Fruit fly (Drosophila melanogaster) whole organism, adult: Measurements from ENCODE around the gene SerRS-m.
A peak's percentile ranks its signal among the peaks of the same experiment; 100 is the strongest.

Source experiments
- CG12768 ChIP-seq: fragments of 200-800 bp; sonication (Bioruptor generic); optimal IDR thresholded peaks from 2 replicates; lab custom pipeline; 2017; ENCODE audit warnings: missing biosample characterization, missing genetic modification characterization, mild to moderate bottlenecking, moderate library complexity, missing genetic modification reagents
- CG14711 ChIP-seq: fragments of 200-800 bp; sonication (Bioruptor generic); optimal IDR thresholded peaks from 2 replicates; lab custom pipeline; 2018; ENCODE audit warnings: missing biosample characterization, mild to moderate bottlenecking, missing genetic modification characterization, moderate library complexity
- CG1620 ChIP-seq: fragments of 200-800 bp; sonication (Bioruptor generic); optimal IDR thresholded peaks from 2 replicates; lab custom pipeline; 2016; ENCODE audit warnings: missing biosample characterization, missing genetic modification characterization
- CG7101 ChIP-seq: fragments of 200-800 bp; sonication (Bioruptor generic); optimal IDR thresholded peaks from 2 replicates; lab custom pipeline; 2018; ENCODE audit warnings: missing biosample characterization, mild to moderate bottlenecking, missing genetic modification characterization, moderate library complexity
- Hr96 ChIP-seq: fragments of 200-800 bp; sonication (Bioruptor generic); optimal IDR thresholded peaks from 2 replicates; lab custom pipeline; 2016; ENCODE audit warnings: missing biosample characterization, missing genetic modification characterization
- kay ChIP-seq: fragments of 200-800 bp; sonication (Bioruptor generic); peaks from one replicate; lab custom pipeline; 2016; ENCODE audit warnings: missing biosample characterization, missing genetic modification characterization, borderline replicate concordance
- tj ChIP-seq: fragments of 200-800 bp; sonication (Bioruptor generic); optimal IDR thresholded peaks from 3 replicates; lab custom pipeline; 2017; ENCODE audit warnings: missing biosample characterization, mild to moderate bottlenecking, missing genetic modification characterization, moderate library complexity
- toe ChIP-seq: fragments of 200-800 bp; sonication (Bioruptor generic); optimal IDR thresholded peaks from 2 replicates; lab custom pipeline; 2016; ENCODE audit warnings: missing biosample characterization, missing genetic modification characterization

DNA sequence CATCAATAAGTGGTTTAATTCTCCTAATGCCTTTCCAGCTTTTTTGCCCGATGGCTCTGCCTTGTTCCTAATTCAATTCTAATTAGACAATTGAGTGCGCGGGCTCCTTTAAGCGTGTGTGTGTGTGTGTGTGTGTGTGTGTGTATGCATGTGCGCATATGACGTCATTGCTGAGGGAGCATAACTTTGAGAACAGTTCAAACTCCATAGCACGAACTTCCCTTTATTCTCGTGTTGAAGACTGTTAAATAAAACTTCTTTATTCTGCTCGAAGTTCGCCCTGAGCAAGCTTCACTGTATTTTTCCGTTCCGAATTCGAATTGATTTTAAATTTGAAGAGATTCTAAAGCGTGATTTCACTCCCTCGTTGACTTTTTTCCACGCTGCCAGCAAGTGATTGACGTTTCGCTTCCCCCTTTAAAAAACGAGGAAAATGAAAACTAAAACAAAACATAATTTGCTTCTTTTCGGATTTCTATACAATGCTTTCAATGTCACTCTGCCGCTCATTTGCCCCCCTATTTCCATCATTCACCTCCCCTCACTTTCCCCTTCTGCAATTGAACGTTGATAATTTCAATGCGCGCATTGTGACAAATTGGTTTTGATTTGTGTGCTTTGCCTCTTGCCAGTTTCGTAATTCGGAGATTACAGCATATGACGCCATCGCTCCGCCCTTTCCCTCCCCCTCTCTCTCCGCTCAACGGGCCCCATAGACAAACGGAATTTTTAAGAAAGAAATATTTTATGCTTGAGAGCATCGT is 48.0 kb upstream of the SerRS-m start:
- no peak for TF ChIP-seq CG12768
- no peak for TF ChIP-seq toe (GFP tag; lab: Kevin White, UChicago)
- TF ChIP-seq CG1620 (GFP tag; lab: Kevin White, UChicago) = no peak
- TF ChIP-seq CG7101 (tag; lab: Kevin White, UChicago) = no peak
- TF ChIP-seq Hr96 (GFP tag; lab: Kevin White, UChicago) = no peak
- TF ChIP-seq tj = no peak
- peak; percentile 35 for TF ChIP-seq kay
- no peak for TF ChIP-seq CG14711 (tag; lab: Kevin White, UChicago)
